Fruit fly (Drosophila melanogaster) whole organism, embryonic: ENCODE results near the gene Or88a.

Experiments
- Atf-2 ChIP-seq: fragments of 200-800 bp; sonication (Bioruptor generic); optimal IDR thresholded peaks from 2 replicates; lab custom pipeline; 2016; ENCODE audit warnings: missing biosample characterization, missing genetic modification characterization
- Awh ChIP-seq: fragments of 200-800 bp; sonication (Bioruptor generic); IDR thresholded peaks from 2 replicates; pipeline ENCODE4, ENCODE4 v1.3.6; 2022; ENCODE audit warnings: missing biosample characterization, missing genetic modification characterization
- BtbVII ChIP-seq: fragments of 200-800 bp; sonication (Bioruptor generic); optimal IDR thresholded peaks from 3 replicates; lab custom pipeline; 2017; ENCODE audit warnings: missing biosample characterization, mild to moderate bottlenecking, missing genetic modification characterization
- CG11695 ChIP-seq: fragments of 200-800 bp; sonication (Bioruptor generic); IDR thresholded peaks from 3 replicates; pipeline ENCODE4 v1.3.6; 2022; ENCODE audit warnings: missing biosample characterization, missing genetic modification characterization
- CG12155 ChIP-seq: fragments of 200-800 bp; sonication (Bioruptor generic); optimal IDR thresholded peaks from 3 replicates; lab custom pipeline; 2016; ENCODE audit warnings: missing biosample characterization, missing genetic modification characterization
- CG15514 ChIP-seq: fragments of 200-800 bp; sonication (Bioruptor generic); optimal IDR thresholded peaks from 3 replicates; lab custom pipeline; 2017; ENCODE audit warnings: missing biosample characterization, missing genetic modification characterization, mild to moderate bottlenecking, moderate library complexity, missing genetic modification reagents
- CG2129 ChIP-seq: fragments of 200-800 bp; sonication (Bioruptor generic); IDR thresholded peaks from 2 replicates; pipeline ENCODE4 v1.3.6; 2022; ENCODE audit warnings: missing biosample characterization, missing genetic modification characterization; ENCODE audit not compliant: partially characterized antibody
- CG32532 ChIP-seq: fragments of 200-800 bp; sonication (Bioruptor generic); IDR thresholded peaks from 2 replicates; pipeline ENCODE4 v1.3.6; 2022; ENCODE audit warnings: missing biosample characterization, missing genetic modification characterization
- CG34376 ChIP-seq: fragments of 200-800 bp; sonication (Bioruptor generic); optimal IDR thresholded peaks from 2 replicates; lab custom pipeline; 2018; ENCODE audit warnings: missing biosample characterization, mild to moderate bottlenecking, missing genetic modification characterization
- CG3726 ChIP-seq: fragments of 200-800 bp; sonication (Bioruptor generic); IDR thresholded peaks from 3 replicates; pipeline ENCODE4, ENCODE4 v1.3.6; 2022; ENCODE audit warnings: missing biosample characterization, missing genetic modification characterization
- CG5180 ChIP-seq: fragments of 200-800 bp; sonication (Bioruptor generic); optimal IDR thresholded peaks from 3 replicates; lab custom pipeline; 2017; ENCODE audit warnings: missing biosample characterization, missing genetic modification characterization, mild to moderate bottlenecking, moderate library complexity, missing genetic modification reagents
- CG8281 ChIP-seq: fragments of 200-800 bp; sonication (Bioruptor generic); optimal IDR thresholded peaks from 2 replicates; lab custom pipeline; 2018; ENCODE audit warnings: missing biosample characterization, mild to moderate bottlenecking, missing genetic modification characterization, moderate library complexity
- Deaf1 ChIP-seq: fragments of 200-800 bp; optimal IDR thresholded peaks from 3 replicates; lab custom pipeline; 2019; ENCODE audit warnings: missing biosample characterization, mild to moderate bottlenecking, missing genetic modification characterization, moderate library complexity
- Doc2 ChIP-seq: fragments of 200-800 bp; sonication (Bioruptor generic); IDR thresholded peaks from 2 replicates; pipeline ENCODE4 v1.3.6; 2022; ENCODE audit warnings: missing biosample characterization, missing genetic modification characterization
- Eip74EF ChIP-seq, 2 experiments: fragments of 200-800 bp in 1 of 2; fragments of >200 bp in 1 of 2; sonication (Bioruptor generic) in 1 of 2; optimal IDR thresholded peaks; 2 replicates each; lab custom pipeline; 2017 to 2019; ENCODE audit warnings: missing biosample characterization in 2 of 2, missing genetic modification characterization in 2 of 2, mild to moderate bottlenecking in 1 of 2, moderate library complexity in 1 of 2
- Med ChIP-seq: fragments of 200-800 bp; sonication (Bioruptor generic); peaks from one replicate; lab custom pipeline; 2016; ENCODE audit warnings: missing biosample characterization, missing genetic modification characterization, mild to moderate bottlenecking, inconsistent platforms, moderate library complexity
- Pdp1 ChIP-seq, 2 experiments: fragments of 200-800 bp; sonication (Bioruptor generic); optimal IDR thresholded peaks; 3 replicates each; lab custom pipeline; 2016; ENCODE audit warnings: missing biosample characterization in 2 of 2, missing genetic modification characterization in 2 of 2, mild to moderate bottlenecking in 1 of 2, moderate library complexity in 1 of 2
- Trl ChIP-seq, 3 experiments: fragments of >200 bp in 2 of 3; fragments of 200-800 bp in 1 of 3; sonication (Bioruptor generic) in 1 of 3; optimal IDR thresholded peaks; 2 replicates in 1 of 3; 3 replicates in 2 of 3; lab custom pipeline; 2016 to 2017; ENCODE audit warnings: missing biosample characterization in 1 of 3, missing genetic modification characterization in 1 of 3
- Xrp1 ChIP-seq: fragments of 200-800 bp; sonication (Bioruptor generic); IDR thresholded peaks from 2 replicates; pipeline ENCODE4 v1.3.6; 2022; ENCODE audit warnings: missing biosample characterization, missing genetic modification characterization
- ac ChIP-seq: fragments of 200-800 bp; sonication (Bioruptor generic); optimal IDR thresholded peaks from 3 replicates; lab custom pipeline; 2017; ENCODE audit warnings: missing biosample characterization, mild to moderate bottlenecking, missing genetic modification characterization
- aop ChIP-seq: fragments of 200-800 bp; sonication (Bioruptor generic); IDR thresholded peaks from 2 replicates; pipeline ENCODE4 v1.3.6; 2022; ENCODE audit warnings: missing biosample characterization, missing genetic modification characterization
- bab2 ChIP-seq: fragments of 200-800 bp; sonication (Bioruptor generic); optimal IDR thresholded peaks from 2 replicates; lab custom pipeline; 2016; ENCODE audit warnings: missing biosample characterization, missing genetic modification characterization
- chinmo ChIP-seq: fragments of 200-800 bp; sonication (Bioruptor generic); IDR thresholded peaks from 4 replicates; pipeline ENCODE4 v1.3.6; 2022; ENCODE audit warnings: missing biosample characterization, missing genetic modification characterization; ENCODE audit not compliant: partially characterized antibody
- cwo ChIP-seq: fragments of 200-800 bp; sonication (Bioruptor generic); optimal IDR thresholded peaks from 3 replicates; lab custom pipeline; 2017; ENCODE audit warnings: missing biosample characterization, missing genetic modification characterization, mild to moderate bottlenecking, moderate library complexity, missing genetic modification reagents
- ems ChIP-seq: fragments of 200-800 bp; sonication (Bioruptor generic); optimal IDR thresholded peaks from 3 replicates; lab custom pipeline; 2016; ENCODE audit warnings: missing biosample characterization, missing genetic modification characterization
- gro ChIP-seq: fragments of 200-800 bp; sonication (Bioruptor generic); optimal IDR thresholded peaks from 2 replicates; lab custom pipeline; 2016; ENCODE audit warnings: missing biosample characterization, missing genetic modification characterization
- gsb ChIP-seq: fragments of 200-800 bp; sonication (Bioruptor generic); IDR thresholded peaks from 2 replicates; pipeline ENCODE4 v1.3.6; 2022; ENCODE audit warnings: missing biosample characterization, missing genetic modification characterization
- kah ChIP-seq: fragments of 200-800 bp; sonication (Bioruptor generic); optimal IDR thresholded peaks from 2 replicates; lab custom pipeline; 2018; ENCODE audit warnings: missing biosample characterization, mild to moderate bottlenecking, missing genetic modification characterization
- lbe ChIP-seq: fragments of 200-800 bp; sonication (Bioruptor generic); optimal IDR thresholded peaks from 2 replicates; lab custom pipeline; 2016; ENCODE audit warnings: missing biosample characterization, mild to moderate bottlenecking, missing genetic modification characterization
- lilli ChIP-seq: fragments of 200-800 bp; sonication (Bioruptor generic); optimal IDR thresholded peaks from 3 replicates; lab custom pipeline; 2016; ENCODE audit warnings: missing biosample characterization, missing genetic modification characterization
- mirr ChIP-seq: fragments of 200-800 bp; sonication (Bioruptor generic); optimal IDR thresholded peaks from 3 replicates; lab custom pipeline; 2018; ENCODE audit warnings: missing biosample characterization, mild to moderate bottlenecking, missing genetic modification characterization
- nerfin-1 ChIP-seq: fragments of 200-800 bp; sonication (Bioruptor generic); optimal IDR thresholded peaks from 3 replicates; lab custom pipeline; 2019; ENCODE audit warnings: missing biosample characterization, mild to moderate bottlenecking, missing genetic modification characterization, moderate library complexity
- onecut ChIP-seq: fragments of 200-800 bp; sonication (Bioruptor generic); IDR thresholded peaks from 2 replicates; pipeline ENCODE4 v1.3.6; 2022; ENCODE audit warnings: missing biosample characterization, missing genetic modification characterization
- pb ChIP-seq: fragments of 200-800 bp; sonication (Bioruptor generic); optimal IDR thresholded peaks from 3 replicates; lab custom pipeline; 2016; ENCODE audit warnings: missing biosample characterization, missing genetic modification characterization
- row ChIP-seq: fragments of 200-800 bp; sonication (Bioruptor generic); IDR thresholded peaks from 3 replicates; pipeline ENCODE4 v1.3.6; 2022; ENCODE audit warnings: missing biosample characterization, missing genetic modification characterization
- run ChIP-seq: fragments of 200-800 bp; sonication (Bioruptor generic); optimal IDR thresholded peaks from 3 replicates; lab custom pipeline; 2018; ENCODE audit warnings: missing biosample characterization, mild to moderate bottlenecking, missing genetic modification characterization
- sc ChIP-seq, 3 experiments: fragments of >200 bp in 2 of 3; fragments of 200-800 bp in 1 of 3; sonication (Bioruptor generic) in 1 of 3; optimal IDR thresholded peaks; 2 replicates in 2 of 3; 3 replicates in 1 of 3; lab custom pipeline; 2017; ENCODE audit warnings: mild to moderate bottlenecking in 1 of 3, missing biosample characterization in 1 of 3, missing genetic modification characterization in 1 of 3, missing genetic modification reagents in 1 of 3
- sd ChIP-seq: fragments of 200-800 bp; sonication (Bioruptor generic); optimal IDR thresholded peaks from 3 replicates; lab custom pipeline; 2018; ENCODE audit warnings: missing biosample characterization, mild to moderate bottlenecking, missing genetic modification characterization, moderate library complexity
- seq ChIP-seq: fragments of 200-800 bp; sonication (Bioruptor generic); IDR thresholded peaks from 2 replicates; pipeline ENCODE4 v1.3.6; 2022; ENCODE audit warnings: missing biosample characterization, missing genetic modification characterization
- slou ChIP-seq: fragments of 200-800 bp; sonication (Bioruptor generic); optimal IDR thresholded peaks from 3 replicates; lab custom pipeline; 2016; ENCODE audit warnings: missing biosample characterization, missing genetic modification characterization
- sqz ChIP-seq: fragments of 200-800 bp; sonication (Bioruptor generic); optimal IDR thresholded peaks from 3 replicates; lab custom pipeline; 2018; ENCODE audit warnings: missing biosample characterization, mild to moderate bottlenecking, missing genetic modification characterization
- trh ChIP-seq: fragments of 200-800 bp; sonication (Bioruptor generic); optimal IDR thresholded peaks from 2 replicates; lab custom pipeline; 2016; ENCODE audit warnings: missing biosample characterization, missing genetic modification characterization
- z ChIP-seq: fragments of 200-800 bp; sonication (Bioruptor generic); IDR thresholded peaks from 3 replicates; pipeline ENCODE4 v1.3.6; 2022; ENCODE audit warnings: missing biosample characterization, missing genetic modification characterization

Gene Or88a

dm6 chr3R:14064158-14064969 is 44.9 kb upstream of the Or88a start (continued):
- TF ChIP-seq CG15514 (peak; percentile 21), seq (GFP tag; lab: Robert Waterston, UW) (no peak), BtbVII (GFP tag; lab: Kevin White, UChicago) (peak; percentile 38), pb (GFP tag; lab: Kevin White, UChicago) (no peak), CG12155 (GFP tag; lab: Kevin White, UChicago) (no peak), CG5180 (GFP tag; lab: Kevin White, UChicago) (peak; percentile 29), chinmo (GFP tag; lab: Robert Waterston, UW) (0 out of 4 replicates have a peak, but pooled peaks have one; percentile 46), gro (peak; percentile 41), Doc2 (GFP tag; lab: Robert Waterston, UW) (no peak), sqz (GFP tag; lab: Kevin White, UChicago) (peak; percentile 60), Eip74EF (GFP tag; optimal IDR thresholded peaks at IDR 0.05; lab: Kevin White, UChicago) (peak in 1 of 2 experiments; percentile 14), aop (GFP tag; lab: Robert Waterston, UW) (no peak), lilli (GFP tag; lab: Kevin White, UChicago) (peak; percentile 3), CG34376 (GFP tag; lab: Kevin White, UChicago) (peak; percentile 45), ems (GFP tag; lab: Kevin White, UChicago) (no peak), Trl (optimal IDR thresholded peaks at IDR 0.05; lab: Kevin White, UChicago) (peak; percentile 20 to 72), Trl (GFP tag; optimal IDR thresholded peaks at IDR 0.05; lab: Kevin White, UChicago) (no peak), Deaf1 (peak; percentile 96), sd (tag; lab: Kevin White, UChicago) (peak; percentile 75), lbe (GFP tag; lab: Kevin White, UChicago) (no peak), Pdp1 (GFP tag; optimal IDR thresholded peaks at IDR 0.05; lab: Kevin White, UChicago) (peak in 1 of 2 experiments; percentile 76), Xrp1 (GFP tag; lab: Robert Waterston, UW) (no peak), run (tag; lab: Kevin White, UChicago) (peak; percentile 0), mirr (peak; percentile 44), onecut (GFP tag; lab: Robert Waterston, UW) (no peak), CG11695 (0 out of 3 replicates have a peak, but pooled peaks have one; percentile 20), CG32532 (GFP tag; lab: Robert Waterston, UW) (peak; percentile 26; the same call in 1 of the 2 replicates), row (GFP tag; lab: Robert Waterston, UW) (0 out of 3 replicates have a peak, but pooled peaks have one; percentile 32), kah (GFP tag; lab: Kevin White, UChicago) (peak; percentile 6), Med (GFP tag; lab: Kevin White, UChicago) (peak; percentile 49), Awh (no peak)

- peak; percentile 35 for TF ChIP-seq CG34376 (GFP tag; lab: Kevin White, UChicago)
- TF ChIP-seq bab2 (GFP tag; lab: Kevin White, UChicago) = no peak
- TF ChIP-seq nerfin-1 (tag; lab: Kevin White, UChicago) = no peak
- peak; percentile 42 for TF ChIP-seq CG8281 (tag; lab: Kevin White, UChicago)
Measured at dm6 chr3R:14065241-14065640, 44.0 kb upstream of the Or88a start.

- no peak for TF ChIP-seq CG2129
- no peak for TF ChIP-seq ac (GFP tag; lab: Kevin White, UChicago)
- peak; percentile 14 for TF ChIP-seq cwo (GFP tag; lab: Kevin White, UChicago)
- no peak for TF ChIP-seq trh (GFP tag; lab: Kevin White, UChicago)
- no peak for TF ChIP-seq Trl (optimal IDR thresholded peaks at IDR 0.05; lab: Kevin White, UChicago)
- TF ChIP-seq Trl (GFP tag; optimal IDR thresholded peaks at IDR 0.05; lab: Kevin White, UChicago) = no peak
- TF ChIP-seq CG3726 = no peak
- no peak for TF ChIP-seq gsb
- no peak for TF ChIP-seq CG12155 (GFP tag; lab: Kevin White, UChicago)
- TF ChIP-seq slou (GFP tag; lab: Kevin White, UChicago) = no peak
- no peak for TF ChIP-seq z (GFP tag; lab: Robert Waterston, UW)
- peak; percentile 32 for TF ChIP-seq Med (GFP tag; lab: Kevin White, UChicago)
- no peak for TF ChIP-seq sc (optimal IDR thresholded peaks at IDR 0.05; lab: Kevin White, UChicago)
- no peak for TF ChIP-seq sc (GFP tag; optimal IDR thresholded peaks at IDR 0.05; lab: Kevin White, UChicago)
- TF ChIP-seq ems (GFP tag; lab: Kevin White, UChicago) = no peak
- no peak for TF ChIP-seq Atf-2 (GFP tag; lab: Kevin White, UChicago)
- TF ChIP-seq, all 482 proteins: peak for 2
Measured at dm6 chr3R:14067904-14068636, 41.2 kb upstream of the Or88a start.
